Worm (Caenorhabditis elegans): Measurements from ENCODE around the gene unc-105.

unc-105 gene

ce11 chrII:8126132-8126531, 9.9 kb downstream of the unc-105 start:
- TF ChIP-seq F49E8.2 (tag; optimal IDR thresholded peaks at IDR 0.05; ENCODE audit: insufficient read depth): no peak
- no peak for TF ChIP-seq nhr-27 (tag; optimal IDR thresholded peaks at IDR 0.05)
- no peak for TF ChIP-seq ama-1 (optimal IDR thresholded peaks at IDR 0.05)
- TF ChIP-seq ama-1 (GFP tag; optimal IDR thresholded peaks at IDR 0.05): no peak
- TF ChIP-seq madf-3 (GFP tag; IDR thresholded peaks at IDR 0.05): no peak
- peak; percentile 23; the same call in 1 of the 2 replicates for TF ChIP-seq mcd-1 (GFP tag; IDR thresholded peaks at IDR 0.05)
- no peak for TF ChIP-seq ztf-3 (GFP tag; optimal IDR thresholded peaks at IDR 0.05)
- no peak for TF ChIP-seq rcor-1 (GFP tag; IDR thresholded peaks at IDR 0.05)
- TF ChIP-seq zfh-2 (GFP tag; conservative IDR thresholded peaks at IDR 0.05): peak; percentile 83
- no peak for TF ChIP-seq madf-10 (tag; optimal IDR thresholded peaks at IDR 0.05)
- no peak for TF ChIP-seq efl-1 (GFP tag; optimal IDR thresholded peaks at IDR 0.05)
- TF ChIP-seq F33H1.4 (GFP tag; IDR thresholded peaks at IDR 0.05): no peak
- no peak for TF ChIP-seq snpc-3.4 (tag; optimal IDR thresholded peaks at IDR 0.05)
- peak; percentile 37; the same call in 1 of the 2 replicates for TF ChIP-seq ceh-100 (GFP tag; IDR thresholded peaks at IDR 0.05)
- no peak for TF ChIP-seq die-1 (tag; optimal IDR thresholded peaks at IDR 0.05)
- TF ChIP-seq hsf-1 (GFP tag; IDR thresholded peaks at IDR 0.05): no peak
- TF ChIP-seq somi-1 (GFP tag; optimal IDR thresholded peaks at IDR 0.05): no peak
- no peak for TF ChIP-seq dpff-1 (tag; optimal IDR thresholded peaks at IDR 0.05)
- TF ChIP-seq mes-4 (tag; optimal IDR thresholded peaks at IDR 0.05): no peak
- no peak for TF ChIP-seq egl-44 (GFP tag; IDR thresholded peaks at IDR 0.05)
- no peak for TF ChIP-seq D2030.7 (GFP tag; IDR thresholded peaks at IDR 0.05)
- no peak for TF ChIP-seq ztf-22 (GFP tag; optimal IDR thresholded peaks at IDR 0.05)
- TF ChIP-seq lin-35 (GFP tag; optimal IDR thresholded peaks at IDR 0.05): no peak
- no peak for TF ChIP-seq sdz-38 (tag; optimal IDR thresholded peaks at IDR 0.05)
- TF ChIP-seq hmg-1.2 (GFP tag; IDR thresholded peaks at IDR 0.05): peak; percentile 61; the same call in 1 of the 2 replicates
- peak; percentile 8 for TF ChIP-seq ztf-18 (tag; optimal IDR thresholded peaks at IDR 0.05)
- no peak for TF ChIP-seq nfya-1 (tag; optimal IDR thresholded peaks at IDR 0.05; ENCODE audit: borderline replicate concordance, insufficient read depth)
- TF ChIP-seq lsl-1 (GFP tag; optimal IDR thresholded peaks at IDR 0.05): no peak
- TF ChIP-seq mxl-1 (tag; optimal IDR thresholded peaks at IDR 0.05): no peak
- no peak for TF ChIP-seq C17E4.6 (GFP tag; IDR thresholded peaks at IDR 0.05)
- no peak for TF ChIP-seq dox-1 (GFP tag; IDR thresholded peaks at IDR 0.05)
- no peak for TF ChIP-seq B0336.3 (GFP tag; IDR thresholded peaks at IDR 0.05)
- no peak for TF ChIP-seq ceh-79 (tag; optimal IDR thresholded peaks at IDR 0.05)
- no peak for TF ChIP-seq attf-3 (GFP tag; conservative IDR thresholded peaks at IDR 0.05)
- TF ChIP-seq pbrm-1 (GFP tag; IDR thresholded peaks at IDR 0.05): no peak
- no peak for TF ChIP-seq lir-1 (GFP tag; conservative IDR thresholded peaks at IDR 0.05)
- TF ChIP-seq let-607 (tag; optimal IDR thresholded peaks at IDR 0.05): peak; percentile 4 to 17
- no peak for TF ChIP-seq F22D6.2 (tag; optimal IDR thresholded peaks at IDR 0.05)
- no peak for TF ChIP-seq B0261.1 (tag; optimal IDR thresholded peaks at IDR 0.05)
- no peak for TF ChIP-seq Y53F4B.3 (GFP tag; IDR thresholded peaks at IDR 0.05)
- TF ChIP-seq ceh-58 (GFP tag; IDR thresholded peaks at IDR 0.05): no peak
- no peak for TF ChIP-seq B0019.2 (GFP tag; conservative IDR thresholded peaks at IDR 0.05)
- TF ChIP-seq nfyb-1 (GFP tag; IDR thresholded peaks at IDR 0.05): 0 out of 2 replicates have a peak, but pooled peaks have one; percentile 13
- TF ChIP-seq ceh-91 (GFP tag; IDR thresholded peaks at IDR 0.05): no peak
- TF ChIP-seq madf-6 (GFP tag; IDR thresholded peaks at IDR 0.05): no peak
- TF ChIP-seq cebp-1 (GFP tag; IDR thresholded peaks at IDR 0.05): no peak
- peak; percentile 57 for TF ChIP-seq cebp-1 (tag; optimal IDR thresholded peaks at IDR 0.05)
- TF ChIP-seq aptf-3 (GFP tag; IDR thresholded peaks at IDR 0.05): no peak
- no peak for TF ChIP-seq dpl-1 (GFP tag; optimal IDR thresholded peaks at IDR 0.05)
- TF ChIP-seq cebp-2 (GFP tag; IDR thresholded peaks at IDR 0.05): no peak

Measured in whole organism, young adult.